Fruit fly (Drosophila melanogaster): ENCODE measurements around the gene betaTub85D.

betaTub85D gene

dm6 chr3R:9428988-9429387, 18.9 kb upstream of the betaTub85D start (continued):
- peak; percentile 36 for TF ChIP-seq CG4854 (GFP tag; optimal IDR thresholded peaks at IDR 0.05)
- no peak for TF ChIP-seq Abd-B (GFP tag; optimal IDR thresholded peaks at IDR 0.05)
- peak; percentile 74 for TF ChIP-seq Xrp1 (GFP tag; IDR thresholded peaks at IDR 0.05)
- no peak for TF ChIP-seq E2f1 (GFP tag; IDR thresholded peaks at IDR 0.05)
- TF ChIP-seq shn (GFP tag; optimal IDR thresholded peaks at IDR 0.05) = peak; percentile 55
- peak; percentile 16 for TF ChIP-seq Sry-δ (GFP tag; optimal IDR thresholded peaks at IDR 0.05)
- peak; percentile 24 for TF ChIP-seq CG12942 (GFP tag; optimal IDR thresholded peaks at IDR 0.05)
- no peak for TF ChIP-seq ewg (GFP tag; optimal IDR thresholded peaks at IDR 0.05)
- TF ChIP-seq CG4282 (GFP tag; optimal IDR thresholded peaks at IDR 0.05) = no peak
- TF ChIP-seq kay (GFP tag; optimal IDR thresholded peaks at IDR 0.05) = peak; percentile 57
- no peak for TF ChIP-seq HLHmδ (GFP tag; optimal IDR thresholded peaks at IDR 0.05)
- no peak for TF ChIP-seq ssp (GFP tag; IDR thresholded peaks at IDR 0.05)
- peak; percentile 79 for TF ChIP-seq CG7786 (GFP tag; optimal IDR thresholded peaks at IDR 0.05)
- no peak for TF ChIP-seq CG34224 (GFP tag; IDR thresholded peaks at IDR 0.05; ENCODE audit: partially characterized antibody)
- peak; percentile 86 for TF ChIP-seq slbo (GFP tag; IDR thresholded peaks at IDR 0.05)
- TF ChIP-seq CG3847 (GFP tag; IDR thresholded peaks at IDR 0.05) = peak; percentile 74
- TF ChIP-seq Bgb (GFP tag; IDR thresholded peaks at IDR 0.05; ENCODE audit: partially characterized antibody) = no peak
- no peak for TF ChIP-seq lbe (GFP tag; optimal IDR thresholded peaks at IDR 0.05)
- peak; percentile 70 for TF ChIP-seq CG12219 (GFP tag; optimal IDR thresholded peaks at IDR 0.05)
- peak; percentile 89 for TF ChIP-seq CG12769 (tag; optimal IDR thresholded peaks at IDR 0.05)
- TF ChIP-seq emc (GFP tag; optimal IDR thresholded peaks at IDR 0.05) = peak; percentile 61
- no peak for TF ChIP-seq h (optimal IDR thresholded peaks at IDR 0.05)
- 0 out of 2 replicates have a peak, but pooled peaks have one; percentile 17 for TF ChIP-seq Rx (GFP tag; IDR thresholded peaks at IDR 0.05)
- TF ChIP-seq sd (tag; optimal IDR thresholded peaks at IDR 0.05) = peak; percentile 17
- peak; percentile 87 for TF ChIP-seq Ets65A (GFP tag)
- 0 out of 3 replicates have a peak, but pooled peaks have one; percentile 52 for TF ChIP-seq C15 (GFP tag; IDR thresholded peaks at IDR 0.05)
- TF ChIP-seq yki (optimal IDR thresholded peaks at IDR 0.05) = no peak
- no peak for TF ChIP-seq ato (GFP tag; IDR thresholded peaks at IDR 0.05; ENCODE audit: partially characterized antibody)
- no peak for TF ChIP-seq CG8359 (GFP tag; optimal IDR thresholded peaks at IDR 0.05; ENCODE audit: borderline replicate concordance)
- TF ChIP-seq so (GFP tag; IDR thresholded peaks at IDR 0.05) = 0 out of 3 replicates have a peak, but pooled peaks have one; percentile 27
- no peak for TF ChIP-seq kah (GFP tag; optimal IDR thresholded peaks at IDR 0.05)
- peak; percentile 75 for TF ChIP-seq chm (GFP tag; IDR thresholded peaks at IDR 0.05)
- TF ChIP-seq Blimp-1 (GFP tag; optimal IDR thresholded peaks at IDR 0.05) = peak; percentile 60
- TF ChIP-seq CG3281 (GFP tag; optimal IDR thresholded peaks at IDR 0.05) = peak; percentile 64
- no peak for TF ChIP-seq wek (GFP tag; optimal IDR thresholded peaks at IDR 0.05)
- no peak for TF ChIP-seq dan (GFP tag; IDR thresholded peaks at IDR 0.05)
- peak; percentile 69 for TF ChIP-seq CG17328 (GFP tag; IDR thresholded peaks at IDR 0.05)
- no peak for TF ChIP-seq crp (GFP tag; optimal IDR thresholded peaks at IDR 0.05)
- no peak for TF ChIP-seq cad (GFP tag; optimal IDR thresholded peaks at IDR 0.05)
- TF ChIP-seq Dip3 (GFP tag; optimal IDR thresholded peaks at IDR 0.05) = peak; percentile 66
- TF ChIP-seq MESR4 (GFP tag; optimal IDR thresholded peaks at IDR 0.05) = no peak
- TF ChIP-seq unc-4 (GFP tag; IDR thresholded peaks at IDR 0.05; ENCODE audit: partially characterized antibody) = no peak
- no peak for TF ChIP-seq Opbp (GFP tag; IDR thresholded peaks at IDR 0.05; ENCODE audit: partially characterized antibody)
- peak; percentile 43; the same call in 1 of the 2 replicates for TF ChIP-seq CG8765 (GFP tag; IDR thresholded peaks at IDR 0.05)
- TF ChIP-seq CG30403 (GFP tag; optimal IDR thresholded peaks at IDR 0.05) = peak; percentile 40
- peak; percentile 40 for TF ChIP-seq CG8089 (GFP tag; optimal IDR thresholded peaks at IDR 0.05)
- no peak for TF ChIP-seq vfl (GFP tag; optimal IDR thresholded peaks at IDR 0.05)
- TF ChIP-seq CG1602 (GFP tag; optimal IDR thresholded peaks at IDR 0.05) = no peak
- peak; percentile 71 for TF ChIP-seq dmrt99B (tag; optimal IDR thresholded peaks at IDR 0.05)
- TF ChIP-seq zen2 (GFP tag; IDR thresholded peaks at IDR 0.05; ENCODE audit: partially characterized antibody) = no peak
- TF ChIP-seq CG8290 (GFP tag; optimal IDR thresholded peaks at IDR 0.05) = peak; percentile 34
- TF ChIP-seq CG8290 (tag; optimal IDR thresholded peaks at IDR 0.05) = peak in 1 of 2 experiments; percentile 95

Data from whole organism, embryonic.